Worm (Caenorhabditis elegans) whole organism, L4 larva: Measurements from ENCODE around the gene vps-53.
A peak's percentile ranks its signal among the peaks of the same experiment; 100 is the strongest.

ENCODE experiments used
- F37D6.2 ChIP-seq: sonication (generic microtip); optimal IDR thresholded peaks from 2 replicates; lab custom pipeline; 2016; ENCODE audit warnings: mild to moderate bottlenecking, missing genetic modification characterization, missing compliant biosample characterization
- F44E2.7 ChIP-seq: fragments of 200-800 bp; sonication (Bioruptor generic); IDR thresholded peaks from 2 replicates; pipeline ENCODE4 v2.1.2; 2022; ENCODE audit warnings: missing genetic modification characterization, missing compliant biosample characterization
- F49E8.2 ChIP-seq: sonication (generic microtip); optimal IDR thresholded peaks from 2 replicates; lab custom pipeline; 2016; ENCODE audit warnings: missing compliant biosample characterization, mild to moderate bottlenecking, missing genetic modification characterization, borderline replicate concordance
- R02D3.7 ChIP-seq: fragments of 150-350 bp; sonication (generic microtip); optimal IDR thresholded peaks from 3 replicates; lab custom pipeline; 2014; ENCODE audit warnings: missing biosample characterization, missing genetic modification characterization
- T26A8.4 ChIP-seq: fragments of 200-800 bp; sonication (Bioruptor generic); IDR thresholded peaks from 2 replicates; pipeline ENCODE4 v1.3.6; 2022; ENCODE audit warnings: missing genetic modification characterization, missing compliant biosample characterization
- Y48G9A.11 ChIP-seq: fragments of 200-800 bp; sonication (Bioruptor generic); IDR thresholded peaks from 2 replicates; pipeline ENCODE4 v1.3.6; 2022; ENCODE audit warnings: missing genetic modification reagents, missing genetic modification characterization, missing compliant biosample characterization
- Y75B8A.6 ChIP-seq: fragments of 200-800 bp; sonication (Bioruptor generic); IDR thresholded peaks from 2 replicates; pipeline ENCODE4 v1.3.6; 2022; ENCODE audit warnings: missing genetic modification reagents, missing genetic modification characterization, missing compliant biosample characterization
- ZK546.5 ChIP-seq, 2 experiments: sonication (generic microtip); optimal IDR thresholded peaks; 2 replicates each; lab custom pipeline; 2017; ENCODE audit warnings: missing biosample characterization in 2 of 2, missing genetic modification characterization in 2 of 2
- aha-1 ChIP-seq: fragments of 150-350 bp; peaks from one replicate; lab custom pipeline; 2014; ENCODE audit warnings: missing biosample characterization, missing genetic modification characterization
- aly-2 ChIP-seq: sonication (generic microtip); optimal IDR thresholded peaks from 2 replicates; lab custom pipeline; 2018; ENCODE audit warnings: missing biosample characterization, missing genetic modification characterization
- ama-1 ChIP-seq: fragments of 150-350 bp; optimal IDR thresholded peaks from 2 replicates; lab custom pipeline; 2014; ENCODE audit warnings: inconsistent platforms, mixed read lengths
- arid-1 ChIP-seq: fragments of 200-800 bp; sonication (Bioruptor generic); conservative IDR thresholded peaks from 2 replicates; pipeline ENCODE4 v1.3.6; 2022; ENCODE audit warnings: missing genetic modification reagents, missing genetic modification characterization, missing compliant biosample characterization
- ceh-44 ChIP-seq: fragments of 200-800 bp; sonication (Bioruptor generic); IDR thresholded peaks from 2 replicates; pipeline ENCODE4 v1.3.6; 2022; ENCODE audit warnings: missing genetic modification reagents, missing genetic modification characterization, missing compliant biosample characterization
- ces-1 ChIP-seq: fragments of 150-350 bp; sonication (generic microtip); optimal IDR thresholded peaks from 4 replicates; lab custom pipeline; 2014; ENCODE audit warnings: missing biosample characterization, missing genetic modification reagents, missing genetic modification characterization
- cey-2 ChIP-seq: sonication (generic microtip); optimal IDR thresholded peaks from 3 replicates; lab custom pipeline; 2017; ENCODE audit warnings: missing genetic modification characterization, mild to moderate bottlenecking, missing compliant biosample characterization, antibody characterized with exemption, borderline replicate concordance; ENCODE audit not compliant: insufficient read depth
- ctbp-1 ChIP-seq: fragments of 200-800 bp; sonication (Bioruptor generic); IDR thresholded peaks from 2 replicates; pipeline ENCODE4 v1.3.6; 2022; ENCODE audit warnings: missing genetic modification reagents, missing genetic modification characterization, missing compliant biosample characterization
- daf-12 ChIP-seq: fragments of 150-350 bp; optimal IDR thresholded peaks from 2 replicates; lab custom pipeline; 2014; ENCODE audit warnings: missing biosample characterization, missing genetic modification reagents, missing genetic modification characterization
- daf-16 ChIP-seq, 3 experiments: sonication (generic microtip); optimal IDR thresholded peaks; 2 replicates each; lab custom pipeline; 2016 to 2017; ENCODE audit warnings: missing genetic modification characterization in 3 of 3, missing genetic modification reagents in 3 of 3, mild to moderate bottlenecking in 2 of 3, missing compliant biosample characterization in 2 of 3, missing biosample characterization in 1 of 3, moderate library complexity in 1 of 3
- daf-8 ChIP-seq: fragments of 200-800 bp; sonication (Bioruptor generic); IDR thresholded peaks from 2 replicates; pipeline ENCODE4 v1.3.6; 2022; ENCODE audit warnings: missing genetic modification characterization, missing compliant biosample characterization
- dmd-8 ChIP-seq: fragments of 200-800 bp; sonication (Bioruptor generic); IDR thresholded peaks from 2 replicates; pipeline ENCODE4 v1.3.6; 2022; ENCODE audit warnings: missing genetic modification characterization, missing compliant biosample characterization
- dve-1 ChIP-seq: sonication (generic microtip); optimal IDR thresholded peaks from 2 replicates; lab custom pipeline; 2017; ENCODE audit warnings: antibody characterized with exemption, mild to moderate bottlenecking, missing genetic modification characterization, missing compliant biosample characterization; ENCODE audit not compliant: insufficient read depth
- egl-43 ChIP-seq: fragments of 200-800 bp; sonication (Bioruptor generic); IDR thresholded peaks from 2 replicates; pipeline ENCODE4 v1.3.6; 2022; ENCODE audit warnings: missing genetic modification reagents, missing genetic modification characterization, missing compliant biosample characterization
- fos-1 ChIP-seq: fragments of 150-350 bp; optimal IDR thresholded peaks from 2 replicates; lab custom pipeline; 2014; ENCODE audit warnings: missing biosample characterization, missing genetic modification characterization
- hif-1 ChIP-seq, 2 experiments: sonication (generic microtip); optimal IDR thresholded peaks; 2 replicates each; lab custom pipeline; 2016 to 2017; ENCODE audit warnings: missing compliant biosample characterization in 2 of 2, missing genetic modification characterization in 2 of 2, missing genetic modification reagents in 2 of 2, missing genotype in 2 of 2, mild to moderate bottlenecking in 1 of 2
- hlh-30 ChIP-seq: sonication (generic microtip); optimal IDR thresholded peaks from 2 replicates; lab custom pipeline; 2017; ENCODE audit warnings: antibody characterized with exemption, mild to moderate bottlenecking, missing genetic modification characterization, missing compliant biosample characterization; ENCODE audit not compliant: insufficient read depth
- jun-1 ChIP-seq: fragments of 150-350 bp; optimal IDR thresholded peaks from 2 replicates; lab custom pipeline; 2014; ENCODE audit warnings: missing biosample characterization, missing genetic modification reagents, missing genetic modification characterization
- lin-13 ChIP-seq: fragments of 150-350 bp; optimal IDR thresholded peaks from 2 replicates; lab custom pipeline; 2014; ENCODE audit warnings: missing biosample characterization, missing genetic modification reagents, missing genetic modification characterization
- lin-38 ChIP-seq: fragments of 200-800 bp; sonication (Bioruptor generic); IDR thresholded peaks from 2 replicates; pipeline ENCODE4 v1.3.6; 2022; ENCODE audit warnings: missing genetic modification reagents, missing genetic modification characterization, missing compliant biosample characterization
- lir-3 ChIP-seq: sonication (generic microtip); optimal IDR thresholded peaks from 2 replicates; lab custom pipeline; 2016; ENCODE audit warnings: mild to moderate bottlenecking, missing genetic modification characterization, missing compliant biosample characterization
- mep-1 ChIP-seq: fragments of 150-350 bp; sonication (generic microtip); optimal IDR thresholded peaks from 3 replicates; lab custom pipeline; 2014; ENCODE audit warnings: missing biosample characterization, missing genetic modification characterization
- mxl-2 ChIP-seq: fragments of 200-800 bp; sonication (Bioruptor generic); conservative IDR thresholded peaks from 2 replicates; pipeline ENCODE4 v1.3.6; 2022; ENCODE audit warnings: missing genetic modification reagents, missing genetic modification characterization, missing compliant biosample characterization
- mxl-3 ChIP-seq: fragments of 200-800 bp; sonication (Bioruptor generic); optimal IDR thresholded peaks from 2 replicates; lab custom pipeline; 2018; ENCODE audit warnings: mild to moderate bottlenecking, missing genetic modification characterization, missing compliant biosample characterization
- nhr-102 ChIP-seq: sonication (generic microtip); optimal IDR thresholded peaks from 2 replicates; lab custom pipeline; 2016; ENCODE audit warnings: mild to moderate bottlenecking, missing genetic modification characterization, moderate library complexity, missing compliant biosample characterization
- nhr-11 ChIP-seq: fragments of 150-350 bp; optimal IDR thresholded peaks from 2 replicates; lab custom pipeline; 2014; ENCODE audit warnings: missing biosample characterization, missing genetic modification characterization
- nhr-111 ChIP-seq: fragments of 200-800 bp; sonication (Bioruptor generic); optimal IDR thresholded peaks from 2 replicates; lab custom pipeline; 2018; ENCODE audit warnings: mild to moderate bottlenecking, missing genetic modification characterization, missing compliant biosample characterization
- nhr-237 ChIP-seq: sonication (generic microtip); optimal IDR thresholded peaks from 2 replicates; lab custom pipeline; 2017; ENCODE audit warnings: missing biosample characterization, missing genetic modification characterization
- nhr-28 ChIP-seq: fragments of 150-350 bp; optimal IDR thresholded peaks from 2 replicates; lab custom pipeline; 2014; ENCODE audit warnings: missing biosample characterization, missing genetic modification characterization
- php-3 ChIP-seq: fragments of 200-800 bp; sonication (Bioruptor generic); IDR thresholded peaks from 2 replicates; pipeline ENCODE4 v1.3.6; 2022; ENCODE audit warnings: missing genetic modification reagents, missing genetic modification characterization, missing compliant biosample characterization
- rbr-2 ChIP-seq: sonication (generic microtip); optimal IDR thresholded peaks from 2 replicates; lab custom pipeline; 2016; ENCODE audit warnings: missing genotype, missing genetic modification characterization, missing compliant biosample characterization
- saeg-2 ChIP-seq: fragments of 200-800 bp; sonication (Bioruptor generic); IDR thresholded peaks from 2 replicates; pipeline ENCODE4 v1.3.6; 2022; ENCODE audit warnings: missing genetic modification reagents, missing genetic modification characterization, missing compliant biosample characterization
- skn-1 ChIP-seq: fragments of 150-350 bp; optimal IDR thresholded peaks from 2 replicates; lab custom pipeline; 2014; ENCODE audit warnings: missing biosample characterization, missing genetic modification characterization
- snpc-1.2 ChIP-seq: fragments of 200-800 bp; sonication (Bioruptor generic); IDR thresholded peaks from 2 replicates; pipeline ENCODE4 v1.3.6; 2022; ENCODE audit warnings: missing genetic modification reagents, missing genetic modification characterization, missing compliant biosample characterization
- snpc-4 ChIP-seq: fragments of 150-350 bp; optimal IDR thresholded peaks from 2 replicates; lab custom pipeline; 2014; ENCODE audit warnings: missing biosample characterization, missing genetic modification characterization
- tag-97 ChIP-seq: fragments of 200-800 bp; sonication (Bioruptor generic); IDR thresholded peaks from 2 replicates; pipeline ENCODE4 v1.3.6; 2022; ENCODE audit warnings: missing genetic modification characterization, missing compliant biosample characterization
- unc-130 ChIP-seq: sonication (generic microtip); optimal IDR thresholded peaks from 2 replicates; lab custom pipeline; 2016; ENCODE audit warnings: missing genetic modification reagents, missing genetic modification characterization, missing compliant biosample characterization
- unc-62 ChIP-seq, 3 experiments: fragments of 150-350 bp in 1 of 3; sonication (generic microtip); optimal IDR thresholded peaks in 2 of 3; peaks in 1 of 3; 1 replicate in 1 of 3; 2 replicates in 2 of 3; lab custom pipeline; 2014 to 2017; ENCODE audit warnings: missing biosample characterization in 3 of 3, missing genetic modification characterization in 3 of 3, missing genetic modification reagents in 3 of 3, missing genotype in 1 of 3
- vab-7 ChIP-seq: fragments of 200-800 bp; sonication (Bioruptor generic); IDR thresholded peaks from 2 replicates; pipeline ENCODE4 v1.3.6; 2022; ENCODE audit warnings: missing genetic modification reagents, missing genetic modification characterization, missing compliant biosample characterization
- zip-11 ChIP-seq: fragments of 200-800 bp; sonication (Bioruptor generic); IDR thresholded peaks from 2 replicates; pipeline ENCODE4 v1.3.6; 2022; ENCODE audit warnings: missing genetic modification characterization, missing compliant biosample characterization
- ztf-7 ChIP-seq: fragments of 150-350 bp; optimal IDR thresholded peaks from 2 replicates; lab custom pipeline; 2014; ENCODE audit warnings: missing biosample characterization, missing genetic modification characterization

The vps-53 gene

DNA sequence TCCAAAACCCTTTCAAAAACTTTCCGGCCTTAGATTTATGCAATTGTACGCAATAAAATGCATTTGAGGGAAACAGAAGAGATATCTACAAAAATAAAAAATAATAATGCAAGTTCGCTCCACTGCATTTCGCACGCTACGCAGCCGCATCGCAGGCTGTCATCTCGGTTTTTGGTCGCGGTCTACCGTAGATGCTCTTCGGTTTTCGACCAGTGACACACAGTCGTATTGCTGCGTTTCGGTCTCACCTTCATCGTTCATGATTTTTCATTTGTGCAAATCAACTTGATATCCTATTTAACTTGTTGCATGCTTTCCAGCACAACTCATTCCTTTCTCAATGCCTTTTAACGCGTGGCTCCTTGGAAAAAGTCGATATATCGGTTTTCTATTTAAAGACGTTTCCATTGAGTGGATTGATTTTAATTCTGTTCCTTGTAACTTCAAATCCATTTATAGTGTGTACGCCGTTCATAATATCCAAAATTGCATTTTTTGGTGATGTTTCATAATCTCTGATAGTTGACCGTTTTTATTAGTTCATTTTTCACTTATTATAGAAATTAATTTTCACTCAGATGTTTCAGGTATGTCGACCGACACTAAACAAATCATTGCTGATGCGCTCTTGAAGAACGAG lies 23.5 kb upstream of the vps-53 start, which contains the start of gene vha-1:
Gene vha-1, plus strand, starts transcription at position 590 of the 640 bp plus-strand sequence.
- TF ChIP-seq daf-12, result no peak
- no peak for TF ChIP-seq saeg-2 (GFP tag; lab: Robert Waterston, UW)
- TF ChIP-seq ztf-7 (tag; lab: Kevin White, UChicago), result peak; percentile 22
- peak in 1 of 2 experiments; percentile 95 for TF ChIP-seq unc-62 (GFP tag; optimal IDR thresholded peaks at IDR 0.05 in 1 of 2; lab: Kevin White, UChicago)
- no peak for TF ChIP-seq unc-62 (tag; optimal IDR thresholded peaks at IDR 0.05; lab: Kevin White, UChicago)
- peak; percentile 94 for TF ChIP-seq dve-1 (tag; lab: Kevin White, UChicago)
- no peak for TF ChIP-seq snpc-4
- no peak for TF ChIP-seq ces-1 (GFP tag; lab: Kevin White, UChicago)
- peak; percentile 7 for TF ChIP-seq F37D6.2 (tag; lab: Kevin White, UChicago)
- peak; percentile 63 for TF ChIP-seq nhr-102
- peak; percentile 92 for TF ChIP-seq mep-1 (tag; lab: Kevin White, UChicago)
- peak; percentile 52 for TF ChIP-seq ctbp-1 (GFP tag; lab: Robert Waterston, UW)
- TF ChIP-seq lir-3, result no peak
- peak; percentile 77 for TF ChIP-seq T26A8.4 (GFP tag; lab: Robert Waterston, UW)
- TF ChIP-seq F49E8.2 (tag; lab: Kevin White, UChicago), result no peak
- peak; percentile 44 for TF ChIP-seq arid-1 (GFP tag; lab: Robert Waterston, UW)
- TF ChIP-seq dmd-8 (GFP tag; lab: Robert Waterston, UW), result no peak
- 0 out of 2 replicates have a peak, but pooled peaks have one; percentile 29 for TF ChIP-seq egl-43 (GFP tag; lab: Robert Waterston, UW)
- no peak for TF ChIP-seq cey-2
- peak; percentile 82 for TF ChIP-seq rbr-2 (tag; lab: Kevin White, UChicago)
- TF ChIP-seq aly-2 (tag; lab: Kevin White, UChicago), result no peak
- peak; percentile 80 for TF ChIP-seq nhr-11
- TF ChIP-seq nhr-237, result no peak
- TF ChIP-seq mxl-3 (GFP tag; lab: Kevin White, UChicago), result peak; percentile 86
- TF ChIP-seq unc-130 (GFP tag; lab: Kevin White, UChicago), result peak; percentile 2
- peak in 1 of 2 experiments; percentile 58 for TF ChIP-seq hif-1 (tag; optimal IDR thresholded peaks at IDR 0.05; lab: Kevin White, UChicago)
- TF ChIP-seq ZK546.5 (tag; optimal IDR thresholded peaks at IDR 0.05; lab: Kevin White, UChicago), result no peak
- peak; percentile 92 for TF ChIP-seq nhr-28 (tag; lab: Kevin White, UChicago)
- no peak for TF ChIP-seq tag-97
- TF ChIP-seq fos-1, result peak; percentile 25
- TF ChIP-seq vab-7, result no peak
- TF ChIP-seq Y75B8A.6 (GFP tag; lab: Robert Waterston, UW), result no peak
- TF ChIP-seq skn-1 (tag; lab: Kevin White, UChicago), result peak; percentile 4
- peak; percentile 95 for TF ChIP-seq lin-13
- TF ChIP-seq hlh-30, result peak; percentile 70
- TF ChIP-seq daf-16 (GFP tag; optimal IDR thresholded peaks at IDR 0.05; lab: Kevin White, UChicago), result no peak
- TF ChIP-seq daf-16 (tag; optimal IDR thresholded peaks at IDR 0.05; lab: Kevin White, UChicago), result peak; percentile 60
- TF ChIP-seq ama-1 (lab: Kevin White, UChicago), result peak; percentile 87
- TF ChIP-seq mxl-2 (GFP tag; lab: Robert Waterston, UW), result no peak
- no peak for TF ChIP-seq F44E2.7 (GFP tag; lab: Robert Waterston, UW)
- TF ChIP-seq nhr-111 (GFP tag; lab: Kevin White, UChicago), result no peak
- peak; percentile 48 for TF ChIP-seq aha-1 (tag; lab: Kevin White, UChicago)
- TF ChIP-seq ceh-44 (GFP tag; lab: Robert Waterston, UW), result peak; percentile 42; the same call in 1 of the 2 replicates
- TF ChIP-seq R02D3.7 (tag; lab: Kevin White, UChicago), result no peak
- no peak for TF ChIP-seq daf-8 (GFP tag; lab: Robert Waterston, UW)
- no peak for TF ChIP-seq snpc-1.2 (GFP tag; lab: Robert Waterston, UW)
- peak; percentile 97 for TF ChIP-seq lin-38 (GFP tag; lab: Robert Waterston, UW)
- no peak for TF ChIP-seq Y48G9A.11 (GFP tag; lab: Robert Waterston, UW)
- peak; percentile 71 for TF ChIP-seq jun-1 (tag; lab: Kevin White, UChicago)
- TF ChIP-seq zip-11 (GFP tag; lab: Robert Waterston, UW), result no peak
- TF ChIP-seq php-3 (GFP tag; lab: Robert Waterston, UW), result no peak
